Fruit fly (Drosophila melanogaster) whole organism, prepupa: ENCODE measurements around the gene wisp.

ENCODE experiments used
- Blimp-1 ChIP-seq: fragments of 200-800 bp; sonication (Bioruptor generic); optimal IDR thresholded peaks from 3 replicates; lab custom pipeline; 2017; ENCODE audit warnings: missing biosample characterization, missing genetic modification characterization, mild to moderate bottlenecking, moderate library complexity, missing genetic modification reagents
- CG10631 ChIP-seq: fragments of 200-800 bp; sonication (Bioruptor generic); optimal IDR thresholded peaks from 2 replicates; lab custom pipeline; 2016; ENCODE audit warnings: missing biosample characterization, missing genetic modification characterization
- CG11762 ChIP-seq: fragments of 200-800 bp; sonication (Bioruptor generic); optimal IDR thresholded peaks from 3 replicates; lab custom pipeline; 2016; ENCODE audit warnings: missing biosample characterization, missing genetic modification characterization; ENCODE audit not compliant: insufficient read depth
- CG3032 ChIP-seq: fragments of 200-800 bp; optimal IDR thresholded peaks from 2 replicates; lab custom pipeline; 2019; ENCODE audit warnings: missing biosample characterization, mild to moderate bottlenecking, missing genetic modification characterization, moderate library complexity
- CG31627 ChIP-seq: fragments of 200-800 bp; sonication (Bioruptor generic); optimal IDR thresholded peaks from 3 replicates; lab custom pipeline; 2016; ENCODE audit warnings: missing biosample characterization, missing genetic modification characterization
- CG3919 ChIP-seq: fragments of 200-800 bp; sonication (Bioruptor generic); optimal IDR thresholded peaks from 3 replicates; lab custom pipeline; 2016; ENCODE audit warnings: missing biosample characterization, missing genetic modification characterization
- CG6854 ChIP-seq: fragments of 200-800 bp; sonication (Bioruptor generic); optimal IDR thresholded peaks from 2 replicates; lab custom pipeline; 2017; ENCODE audit warnings: missing biosample characterization, mild to moderate bottlenecking, missing genetic modification characterization
- CG8319 ChIP-seq: fragments of 200-800 bp; sonication (Bioruptor generic); optimal IDR thresholded peaks from 3 replicates; lab custom pipeline; 2016; ENCODE audit warnings: missing biosample characterization, missing genetic modification characterization
- CG8632 ChIP-seq: fragments of 200-800 bp; sonication (Bioruptor generic); optimal IDR thresholded peaks from 3 replicates; lab custom pipeline; 2016; ENCODE audit warnings: missing biosample characterization, missing genetic modification characterization
- CG9139 ChIP-seq: fragments of 200-800 bp; sonication (Bioruptor generic); optimal IDR thresholded peaks from 3 replicates; lab custom pipeline; 2017; ENCODE audit warnings: missing biosample characterization, mild to moderate bottlenecking, missing genetic modification characterization
- Eip75B ChIP-seq: fragments of 200-800 bp; sonication (Bioruptor generic); optimal IDR thresholded peaks from 3 replicates; lab custom pipeline; 2016; ENCODE audit warnings: missing biosample characterization, missing genetic modification characterization
- Eip78C ChIP-seq: fragments of 200-800 bp; sonication (Bioruptor generic); peaks from one replicate; lab custom pipeline; 2016; ENCODE audit warnings: missing biosample characterization, missing genetic modification characterization
- Hr38 ChIP-seq: sonication (Bioruptor generic); optimal IDR thresholded peaks from 2 replicates; lab custom pipeline; 2016; ENCODE audit warnings: missing biosample characterization, missing genetic modification characterization
- Hr39 ChIP-seq: fragments of 200-800 bp; sonication (Bioruptor generic); optimal IDR thresholded peaks from 2 replicates; lab custom pipeline; 2016; ENCODE audit warnings: missing biosample characterization, missing genetic modification characterization
- Hr4 ChIP-seq: fragments of 200-800 bp; sonication (Bioruptor generic); optimal IDR thresholded peaks from 3 replicates; lab custom pipeline; 2016; ENCODE audit warnings: missing biosample characterization, missing genetic modification characterization
- Lpt ChIP-seq: fragments of 200-800 bp; sonication (Bioruptor generic); optimal IDR thresholded peaks from 3 replicates; lab custom pipeline; 2016; ENCODE audit warnings: missing biosample characterization, missing genetic modification characterization
- Sox102F ChIP-seq: fragments of 200-800 bp; sonication (Bioruptor generic); optimal IDR thresholded peaks from 2 replicates; lab custom pipeline; 2016; ENCODE audit warnings: missing biosample characterization, mild to moderate bottlenecking, missing genetic modification characterization
- Sox14 ChIP-seq: fragments of 200-800 bp; sonication (Bioruptor generic); optimal IDR thresholded peaks from 3 replicates; lab custom pipeline; 2016; ENCODE audit warnings: missing biosample characterization, missing genetic modification characterization
- achi ChIP-seq: fragments of 200-800 bp; sonication (Bioruptor generic); optimal IDR thresholded peaks from 3 replicates; lab custom pipeline; 2016; ENCODE audit warnings: missing biosample characterization, missing genetic modification characterization
- dac ChIP-seq: fragments of 200-800 bp; sonication (Bioruptor generic); optimal IDR thresholded peaks from 2 replicates; lab custom pipeline; 2017; ENCODE audit warnings: missing biosample characterization, mild to moderate bottlenecking, missing genetic modification characterization
- eg ChIP-seq: fragments of 200-800 bp; sonication (Bioruptor generic); IDR thresholded peaks from 3 replicates; pipeline ENCODE4 v1.3.6; 2022; ENCODE audit warnings: missing biosample characterization, missing genetic modification characterization
- fd59A ChIP-seq: fragments of 200-800 bp; sonication (Bioruptor generic); optimal IDR thresholded peaks from 2 replicates; lab custom pipeline; 2017; ENCODE audit warnings: missing biosample characterization, mild to moderate bottlenecking, missing genetic modification characterization, missing genetic modification reagents
- net ChIP-seq: fragments of 200-800 bp; sonication (Bioruptor generic); optimal IDR thresholded peaks from 3 replicates; lab custom pipeline; 2016; ENCODE audit warnings: missing biosample characterization, missing genetic modification characterization
- pdm3 ChIP-seq: fragments of 200-800 bp; sonication (Bioruptor generic); optimal IDR thresholded peaks from 3 replicates; lab custom pipeline; 2016; ENCODE audit warnings: missing biosample characterization, missing genetic modification characterization
- topi ChIP-seq: fragments of 200-800 bp; sonication (Bioruptor generic); optimal IDR thresholded peaks from 3 replicates; lab custom pipeline; 2016; ENCODE audit warnings: missing biosample characterization, missing genetic modification characterization
- vri ChIP-seq: fragments of 200-800 bp; sonication (Bioruptor generic); optimal IDR thresholded peaks from 3 replicates; lab custom pipeline; 2016; ENCODE audit warnings: missing biosample characterization, mild to moderate bottlenecking, missing genetic modification characterization

wisp gene

DNA sequence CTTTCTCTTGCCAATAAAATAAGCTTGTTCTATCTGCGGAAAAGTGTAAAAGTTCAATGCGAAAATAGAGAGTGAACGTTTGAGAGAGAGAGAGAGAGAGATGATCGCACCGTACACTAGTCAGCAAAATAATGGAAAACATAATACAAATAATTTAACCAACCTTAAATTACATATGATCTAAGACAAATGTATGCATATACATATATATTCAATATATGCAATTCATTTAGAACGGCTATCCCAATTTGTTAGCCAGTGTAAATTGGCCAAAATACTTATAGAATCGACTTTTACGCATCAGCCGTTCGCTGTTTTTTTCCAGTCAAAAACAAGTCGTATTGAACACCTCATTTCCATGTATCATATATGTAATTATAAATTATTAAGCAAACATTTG lies 31.5 kb downstream of the wisp start (continued):
- TF ChIP-seq Lpt (GFP tag; lab: Kevin White, UChicago) (no peak), Eip78C (GFP tag; lab: Kevin White, UChicago) (peak; percentile 92), Hr39 (GFP tag; lab: Kevin White, UChicago) (peak; percentile 62), CG3032 (tag; lab: Kevin White, UChicago) (no peak), CG6854 (no peak), CG9139 (GFP tag; lab: Kevin White, UChicago) (no peak), Sox102F (GFP tag; lab: Kevin White, UChicago) (peak; percentile 61), Blimp-1 (peak; percentile 14), eg (peak; percentile 85), net (GFP tag; lab: Kevin White, UChicago) (peak; percentile 36), Hr38 (GFP tag; lab: Kevin White, UChicago) (no peak), achi (GFP tag; lab: Kevin White, UChicago) (peak; percentile 25)

- TF ChIP-seq fd59A = no peak
- no peak for TF ChIP-seq CG8632 (GFP tag; lab: Kevin White, UChicago)
- no peak for TF ChIP-seq Eip78C (GFP tag; lab: Kevin White, UChicago)
- no peak for TF ChIP-seq eg
- TF ChIP-seq CG31627 (GFP tag; lab: Kevin White, UChicago) = no peak
- no peak for TF ChIP-seq CG10631 (GFP tag; lab: Kevin White, UChicago)
- TF ChIP-seq net (GFP tag; lab: Kevin White, UChicago) = no peak
- TF ChIP-seq Hr4 (GFP tag; lab: Kevin White, UChicago) = no peak
- TF ChIP-seq CG11762 (GFP tag; lab: Kevin White, UChicago) = no peak
- TF ChIP-seq Sox14 (GFP tag; lab: Kevin White, UChicago) = no peak
- no peak for TF ChIP-seq CG3919 (GFP tag; lab: Kevin White, UChicago)
- TF ChIP-seq vri = no peak
- no peak for TF ChIP-seq dac (GFP tag; lab: Kevin White, UChicago)
- no peak for TF ChIP-seq Eip75B
- no peak for TF ChIP-seq CG8319 (GFP tag; lab: Kevin White, UChicago)
- no peak for TF ChIP-seq pdm3 (GFP tag; lab: Kevin White, UChicago)
- TF ChIP-seq topi (GFP tag; lab: Kevin White, UChicago) = no peak
These were observed 37.0 kb downstream of the wisp start, which contains the start of gene Pdzd8 for dm6 chrX:11930726-11931125. Gene Pdzd8, minus strand, starts transcription at chrX:11930850.
